Worm (Caenorhabditis elegans) whole organism, L2 larva: Measurements from ENCODE around the gene R10E9.3.

ENCODE experiments used
- ama-1 ChIP-seq: fragments of 150-350 bp; optimal IDR thresholded peaks from 2 replicates; lab custom pipeline; 2018; ENCODE audit warnings: inconsistent platforms
- blmp-1 ChIP-seq: sonication (generic microtip); optimal IDR thresholded peaks from 2 replicates; lab custom pipeline; 2017; ENCODE audit warnings: missing genetic modification characterization, mild to moderate bottlenecking, missing compliant biosample characterization, antibody characterized with exemption, moderate library complexity; ENCODE audit not compliant: insufficient read depth
- nhr-11 ChIP-seq: fragments of 150-350 bp; optimal IDR thresholded peaks from 2 replicates; lab custom pipeline; 2014; ENCODE audit warnings: missing biosample characterization, missing genetic modification characterization
- nhr-12 ChIP-seq: fragments of 150-350 bp; optimal IDR thresholded peaks from 2 replicates; lab custom pipeline; 2014; ENCODE audit warnings: missing biosample characterization, missing genetic modification characterization
- snpc-4 ChIP-seq: fragments of 150-350 bp; optimal IDR thresholded peaks from 2 replicates; lab custom pipeline; 2014; ENCODE audit warnings: missing biosample characterization, missing genetic modification characterization
- ztf-11 ChIP-seq: sonication (generic microtip); optimal IDR thresholded peaks from 2 replicates; lab custom pipeline; 2017; ENCODE audit warnings: missing biosample characterization, missing genetic modification characterization

DNA sequence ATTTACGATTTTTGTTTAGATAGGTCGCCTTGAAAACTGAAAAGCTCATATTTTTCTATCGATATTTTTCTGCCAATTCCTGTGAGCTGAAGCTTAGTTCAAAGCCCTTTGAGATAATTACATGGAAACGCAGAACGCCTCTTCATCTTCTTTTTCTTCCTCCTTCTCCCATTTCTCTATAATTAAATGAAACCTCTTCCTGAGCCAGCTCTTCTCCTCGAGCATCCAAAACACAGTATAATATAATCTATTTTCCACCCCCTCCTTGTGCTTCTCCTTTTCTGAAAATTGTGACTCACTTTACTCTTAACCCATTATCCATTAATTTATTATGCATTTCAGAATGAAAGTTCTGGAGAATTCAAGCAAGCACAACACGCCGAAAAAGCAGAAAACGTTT lies 3.7 kb upstream of the R10E9.3 start, which contains the start of gene F37A8.5:
- TF ChIP-seq ztf-11 (tag; lab: Kevin White, UChicago) (no peak), nhr-12 (tag; lab: Kevin White, UChicago) (no peak), ama-1 (lab: Kevin White, UChicago) (no peak), nhr-11 (tag; lab: Kevin White, UChicago) (no peak), snpc-4 (tag; lab: Kevin White, UChicago) (no peak), blmp-1 (tag; lab: Kevin White, UChicago) (no peak)
